Fruit fly (Drosophila melanogaster) whole organism, embryonic: Measurements from ENCODE around the gene CG2767.

Experiments used
- Aef1 ChIP-seq: fragments of 200-800 bp; sonication (Bioruptor generic); IDR thresholded peaks from 3 replicates; pipeline ENCODE4 v1.3.6; 2022; ENCODE audit warnings: missing biosample characterization, missing genetic modification characterization
- Atf6 ChIP-seq: fragments of 200-800 bp; sonication (Bioruptor generic); IDR thresholded peaks from 2 replicates; pipeline ENCODE4 v1.3.6; 2022; ENCODE audit warnings: missing biosample characterization, missing genetic modification characterization
- BEAF-32 ChIP-seq: fragments of 200-800 bp; sonication (Bioruptor generic); optimal IDR thresholded peaks from 3 replicates; lab custom pipeline; 2017; ENCODE audit warnings: missing biosample characterization, missing genetic modification characterization, mild to moderate bottlenecking, moderate library complexity, missing genetic modification reagents
- C15 ChIP-seq: fragments of 200-800 bp; sonication (Bioruptor generic); IDR thresholded peaks from 3 replicates; pipeline ENCODE4 v1.3.6; 2022; ENCODE audit warnings: missing biosample characterization, missing genetic modification characterization
- CG10267 ChIP-seq: fragments of 200-800 bp; sonication (Bioruptor generic); optimal IDR thresholded peaks from 2 replicates; lab custom pipeline; 2018; ENCODE audit warnings: missing biosample characterization, mild to moderate bottlenecking, missing genetic modification characterization, moderate library complexity
- CG13894 ChIP-seq: fragments of 200-800 bp; sonication (Bioruptor generic); optimal IDR thresholded peaks from 3 replicates; lab custom pipeline; 2018; ENCODE audit warnings: missing biosample characterization, mild to moderate bottlenecking, missing genetic modification characterization, moderate library complexity
- CG14014 ChIP-seq: fragments of 200-800 bp; sonication (Bioruptor generic); IDR thresholded peaks from 2 replicates; pipeline ENCODE4 v1.3.6; 2022; ENCODE audit warnings: missing biosample characterization, missing genetic modification characterization
- CG16779 ChIP-seq: fragments of 200-800 bp; sonication (Bioruptor generic); IDR thresholded peaks from 2 replicates; pipeline ENCODE4 v1.3.6; 2022; ENCODE audit warnings: missing biosample characterization, missing genetic modification characterization
- CG17829 ChIP-seq: fragments of 200-800 bp; optimal IDR thresholded peaks from 2 replicates; lab custom pipeline; 2019; ENCODE audit warnings: missing biosample characterization, mild to moderate bottlenecking, missing genetic modification characterization, moderate library complexity
- CG18262 ChIP-seq: fragments of 200-800 bp; optimal IDR thresholded peaks from 3 replicates; lab custom pipeline; 2019; ENCODE audit warnings: missing biosample characterization, mild to moderate bottlenecking, missing genetic modification characterization, moderate library complexity
- CG1832 ChIP-seq: fragments of 200-800 bp; sonication (Bioruptor generic); optimal IDR thresholded peaks from 2 replicates; lab custom pipeline; 2017; ENCODE audit warnings: missing biosample characterization, mild to moderate bottlenecking, missing genetic modification characterization, inconsistent platforms
- CG2116 ChIP-seq: fragments of 200-800 bp; sonication (Bioruptor generic); optimal IDR thresholded peaks from 3 replicates; lab custom pipeline; 2018; ENCODE audit warnings: missing biosample characterization, mild to moderate bottlenecking, missing genetic modification characterization
- CG30020 ChIP-seq: fragments of 200-800 bp; optimal IDR thresholded peaks from 2 replicates; lab custom pipeline; 2019; ENCODE audit warnings: missing biosample characterization, mild to moderate bottlenecking, missing genetic modification characterization, moderate library complexity
- CG31441 ChIP-seq: fragments of 200-800 bp; sonication (Bioruptor generic); IDR thresholded peaks from 2 replicates; pipeline ENCODE4 v1.3.6; 2022; ENCODE audit warnings: missing biosample characterization, missing genetic modification characterization
- CG32772 ChIP-seq: fragments of 200-800 bp; sonication (Bioruptor generic); IDR thresholded peaks from 2 replicates; pipeline ENCODE4 v1.3.6; 2022; ENCODE audit warnings: missing biosample characterization, missing genetic modification characterization
- CG33557 ChIP-seq: fragments of 200-800 bp; sonication (Bioruptor generic); optimal IDR thresholded peaks from 2 replicates; lab custom pipeline; 2019; ENCODE audit warnings: missing biosample characterization, mild to moderate bottlenecking, missing genetic modification characterization, moderate library complexity
- CG34224 ChIP-seq: fragments of 200-800 bp; sonication (Bioruptor generic); IDR thresholded peaks from 3 replicates; pipeline ENCODE4 v1.3.6; 2022; ENCODE audit warnings: missing biosample characterization, missing genetic modification characterization; ENCODE audit not compliant: partially characterized antibody
- CG34422 ChIP-seq: fragments of 200-800 bp; sonication (Bioruptor generic); IDR thresholded peaks from 3 replicates; pipeline ENCODE4 v1.3.6; 2022; ENCODE audit warnings: missing biosample characterization, missing genetic modification characterization
- CG3726 ChIP-seq: fragments of 200-800 bp; sonication (Bioruptor generic); IDR thresholded peaks from 3 replicates; pipeline ENCODE4, ENCODE4 v1.3.6; 2022; ENCODE audit warnings: missing biosample characterization, missing genetic modification characterization
- CG3847 ChIP-seq: fragments of 200-800 bp; sonication (Bioruptor generic); IDR thresholded peaks from 2 replicates; pipeline ENCODE4 v1.3.6; 2022; ENCODE audit warnings: missing biosample characterization, missing genetic modification characterization
- CG6791 ChIP-seq: fragments of 200-800 bp; sonication (Bioruptor generic); IDR thresholded peaks from 3 replicates; pipeline ENCODE4 v1.3.6; 2022; ENCODE audit warnings: missing biosample characterization, missing genetic modification characterization; ENCODE audit not compliant: partially characterized antibody
- CG9876 ChIP-seq: fragments of 200-800 bp; sonication (Bioruptor generic); optimal IDR thresholded peaks from 2 replicates; lab custom pipeline; 2016; ENCODE audit warnings: missing biosample characterization, missing genetic modification characterization
- CkIIα-i1 ChIP-seq: fragments of 200-800 bp; sonication (Bioruptor generic); IDR thresholded peaks from 2 replicates; pipeline ENCODE4 v1.3.6; 2022; ENCODE audit warnings: missing biosample characterization, missing genetic modification characterization
- CoRest ChIP-seq: fragments of 200-800 bp; sonication (Bioruptor generic); optimal IDR thresholded peaks from 3 replicates; lab custom pipeline; 2018; ENCODE audit warnings: missing biosample characterization, mild to moderate bottlenecking, missing genetic modification characterization, moderate library complexity
- Dad ChIP-seq: fragments of 200-800 bp; sonication (Bioruptor generic); optimal IDR thresholded peaks from 3 replicates; lab custom pipeline; 2016; ENCODE audit warnings: missing biosample characterization, missing genetic modification characterization
- Fer1 ChIP-seq: fragments of 200-800 bp; sonication (Bioruptor generic); optimal IDR thresholded peaks from 2 replicates; lab custom pipeline; 2017; ENCODE audit warnings: missing biosample characterization, mild to moderate bottlenecking, missing genetic modification characterization
- H2.0 ChIP-seq: fragments of 200-800 bp; sonication (Bioruptor generic); IDR thresholded peaks from 2 replicates; pipeline ENCODE4 v1.3.6; 2022; ENCODE audit warnings: missing biosample characterization, missing genetic modification characterization
- HLH3B ChIP-seq: fragments of 200-800 bp; sonication (Bioruptor generic); IDR thresholded peaks from 2 replicates; pipeline ENCODE4 v1.3.6; 2022; ENCODE audit warnings: missing biosample characterization, missing genetic modification characterization
- Lpt ChIP-seq: fragments of >200 bp; optimal IDR thresholded peaks from 2 replicates; lab custom pipeline; 2018; ENCODE audit warnings: missing biosample characterization, missing genetic modification characterization
- Mad ChIP-seq: fragments of 200-800 bp; sonication (Bioruptor generic); optimal IDR thresholded peaks from 2 replicates; lab custom pipeline; 2016; ENCODE audit warnings: missing biosample characterization, missing genetic modification characterization
- NC2β ChIP-seq: fragments of 200-800 bp; sonication (Bioruptor generic); optimal IDR thresholded peaks from 2 replicates; lab custom pipeline; 2016; ENCODE audit warnings: missing biosample characterization, missing genetic modification characterization
- Side ChIP-seq: fragments of 200-800 bp; sonication (Bioruptor generic); optimal IDR thresholded peaks from 2 replicates; lab custom pipeline; 2016; ENCODE audit warnings: missing biosample characterization, missing genetic modification characterization
- Sox100B ChIP-seq: fragments of 200-800 bp; sonication (Bioruptor generic); optimal IDR thresholded peaks from 3 replicates; lab custom pipeline; 2018; ENCODE audit warnings: missing biosample characterization, mild to moderate bottlenecking, missing genetic modification characterization
- ac ChIP-seq: fragments of 200-800 bp; sonication (Bioruptor generic); optimal IDR thresholded peaks from 3 replicates; lab custom pipeline; 2017; ENCODE audit warnings: missing biosample characterization, mild to moderate bottlenecking, missing genetic modification characterization
- ara ChIP-seq: fragments of 200-800 bp; sonication (Bioruptor generic); IDR thresholded peaks from 2 replicates; pipeline ENCODE4 v1.3.6; 2022; ENCODE audit warnings: missing biosample characterization, missing genetic modification characterization
- cas ChIP-seq: fragments of 200-800 bp; sonication (Bioruptor generic); IDR thresholded peaks from 2 replicates; pipeline ENCODE4 v1.3.6; 2022; ENCODE audit warnings: missing biosample characterization, missing genetic modification characterization
- chm ChIP-seq: fragments of 200-800 bp; sonication (Bioruptor generic); IDR thresholded peaks from 2 replicates; pipeline ENCODE4 v1.3.6; 2022; ENCODE audit warnings: missing biosample characterization, missing genetic modification characterization
- corto ChIP-seq: fragments of 200-800 bp; sonication (Bioruptor generic); optimal IDR thresholded peaks from 2 replicates; lab custom pipeline; 2016; ENCODE audit warnings: missing biosample characterization, mild to moderate bottlenecking, missing genetic modification characterization, moderate library complexity
- crol ChIP-seq: fragments of 200-800 bp; sonication (Bioruptor generic); IDR thresholded peaks from 2 replicates; pipeline ENCODE4 v1.3.6; 2022; ENCODE audit warnings: missing biosample characterization, missing genetic modification characterization
- ems ChIP-seq: fragments of 200-800 bp; sonication (Bioruptor generic); optimal IDR thresholded peaks from 3 replicates; lab custom pipeline; 2016; ENCODE audit warnings: missing biosample characterization, missing genetic modification characterization
- fd102C ChIP-seq: fragments of 200-800 bp; sonication (Bioruptor generic); optimal IDR thresholded peaks from 2 replicates; lab custom pipeline; 2018; ENCODE audit warnings: missing biosample characterization, mild to moderate bottlenecking, missing genetic modification characterization, moderate library complexity
- fd3F ChIP-seq: fragments of 200-800 bp; sonication (Bioruptor generic); optimal IDR thresholded peaks from 2 replicates; lab custom pipeline; 2018; ENCODE audit warnings: missing biosample characterization, mild to moderate bottlenecking, missing genetic modification characterization, moderate library complexity
- fu2 ChIP-seq: fragments of 200-800 bp; sonication (Bioruptor generic); optimal IDR thresholded peaks from 2 replicates; lab custom pipeline; 2016; ENCODE audit warnings: missing biosample characterization, missing genetic modification characterization
- gem ChIP-seq: fragments of 200-800 bp; sonication (Bioruptor generic); optimal IDR thresholded peaks from 2 replicates; lab custom pipeline; 2019; ENCODE audit warnings: missing biosample characterization, mild to moderate bottlenecking, missing genetic modification characterization, moderate library complexity
- gt ChIP-seq: fragments of 200-800 bp; sonication (Bioruptor generic); IDR thresholded peaks from 2 replicates; pipeline ENCODE4 v1.3.6; 2022; ENCODE audit warnings: missing biosample characterization, missing genetic modification characterization
- insv ChIP-seq, 2 experiments: fragments of 200-800 bp; sonication (Bioruptor generic); optimal IDR thresholded peaks; 3 replicates each; lab custom pipeline; 2016 to 2018; ENCODE audit warnings: missing biosample characterization in 2 of 2, missing genetic modification characterization in 2 of 2
- nerfin-2 ChIP-seq: fragments of 200-800 bp; sonication (Bioruptor generic); IDR thresholded peaks from 2 replicates; pipeline ENCODE4 v1.3.6; 2022; ENCODE audit warnings: missing biosample characterization, missing genetic modification characterization; ENCODE audit not compliant: partially characterized antibody
- nom ChIP-seq: fragments of 200-800 bp; sonication (Bioruptor generic); optimal IDR thresholded peaks from 2 replicates; lab custom pipeline; 2017; ENCODE audit warnings: missing biosample characterization, missing genetic modification characterization, mild to moderate bottlenecking, moderate library complexity, missing genetic modification reagents
- otp ChIP-seq: fragments of 200-800 bp; sonication (Bioruptor generic); IDR thresholded peaks from 3 replicates; pipeline ENCODE4, ENCODE4 v1.3.6; 2022; ENCODE audit warnings: missing biosample characterization, missing genetic modification characterization
- pho ChIP-seq: fragments of 200-800 bp; sonication (Bioruptor generic); optimal IDR thresholded peaks from 2 replicates; lab custom pipeline; 2016; ENCODE audit warnings: missing biosample characterization, missing genetic modification characterization
- wor ChIP-seq: fragments of 200-800 bp; sonication (Bioruptor generic); IDR thresholded peaks from 2 replicates; pipeline ENCODE4 v1.3.6; 2022; ENCODE audit warnings: missing biosample characterization, missing genetic modification characterization

The CG2767 gene

DNA sequence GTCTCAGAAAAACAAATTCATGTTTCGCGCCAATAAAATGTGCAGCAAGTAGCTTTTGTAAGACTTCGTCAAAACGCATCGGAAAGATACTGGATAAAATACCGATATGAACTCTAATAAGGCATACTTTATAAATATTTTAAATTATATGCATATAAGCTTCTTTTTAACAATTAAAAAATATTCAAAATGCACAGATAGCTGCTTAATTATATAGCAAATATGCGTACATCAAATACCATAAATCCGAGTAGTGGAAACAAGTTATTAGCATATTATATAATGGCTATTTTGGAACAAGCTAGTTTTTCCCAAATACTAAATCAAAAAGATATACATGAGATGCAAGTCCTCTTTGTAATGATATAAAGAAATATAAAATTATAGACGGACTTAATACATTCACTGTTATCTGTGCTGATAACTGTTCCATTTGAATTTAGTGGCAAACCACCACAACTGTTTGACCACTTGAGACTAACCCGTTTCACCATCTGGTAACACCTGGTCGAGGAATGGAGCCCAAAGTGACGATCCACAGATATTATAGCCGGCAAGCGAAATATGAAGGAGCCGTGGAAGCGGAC is 8.3 kb downstream of the CG2767 start, which contains the start of gene PIG-H (continued):
- TF ChIP-seq fu2 (GFP tag; lab: Kevin White, UChicago) = no peak
- TF ChIP-seq nom (GFP tag; lab: Kevin White, UChicago) = no peak
- TF ChIP-seq CG13894 = no peak
- TF ChIP-seq CG16779 = no peak
- TF ChIP-seq Aef1 = no peak
- TF ChIP-seq Side (GFP tag; lab: Kevin White, UChicago) = no peak
- peak; percentile 43 for TF ChIP-seq CoRest (tag; lab: Kevin White, UChicago)
- TF ChIP-seq gt (GFP tag; lab: Robert Waterston, UW) = no peak
- no peak for TF ChIP-seq Atf6 (GFP tag; lab: Robert Waterston, UW)
- no peak for TF ChIP-seq ems (GFP tag; lab: Kevin White, UChicago)
- no peak for TF ChIP-seq H2.0 (GFP tag; lab: Robert Waterston, UW)
- peak; percentile 40; the same call in 1 of the 2 replicates for TF ChIP-seq CG31441 (GFP tag; lab: Robert Waterston, UW)
- TF ChIP-seq cas = no peak
- TF ChIP-seq BEAF-32 (GFP tag; lab: Kevin White, UChicago) = peak; percentile 35
- no peak for TF ChIP-seq Lpt (GFP tag; lab: Kevin White, UChicago)
- TF ChIP-seq gem (tag; lab: Kevin White, UChicago) = peak; percentile 53
- peak; percentile 24 for TF ChIP-seq CG2116
- no peak for TF ChIP-seq CG1832 (GFP tag; lab: Kevin White, UChicago)
- TF ChIP-seq Fer1 (GFP tag; lab: Kevin White, UChicago) = no peak
- TF ChIP-seq CG30020 = peak; percentile 83
- no peak for TF ChIP-seq CG14014 (GFP tag; lab: Robert Waterston, UW)
- no peak for TF ChIP-seq pho
- TF ChIP-seq fd3F (GFP tag; lab: Kevin White, UChicago) = no peak
- no peak for TF ChIP-seq CG6791 (GFP tag; lab: Robert Waterston, UW)
- no peak for TF ChIP-seq CG34422 (GFP tag; lab: Robert Waterston, UW)
- TF ChIP-seq C15 = no peak
- no peak for TF ChIP-seq Sox100B (GFP tag; lab: Kevin White, UChicago)
- TF ChIP-seq HLH3B = no peak
- 0 out of 2 replicates have a peak, but pooled peaks have one; percentile 33 for TF ChIP-seq CG3847 (GFP tag; lab: Robert Waterston, UW)
- no peak for TF ChIP-seq otp (GFP tag; lab: Robert Waterston, UW)
- no peak for TF ChIP-seq wor (GFP tag; lab: Robert Waterston, UW)
- no peak for TF ChIP-seq CG9876
- TF ChIP-seq insv (GFP tag; optimal IDR thresholded peaks at IDR 0.05; lab: Kevin White, UChicago) = no peak
- TF ChIP-seq CG17829 = peak; percentile 32
- TF ChIP-seq corto (GFP tag; lab: Kevin White, UChicago) = no peak
- TF ChIP-seq CG33557 = no peak
- TF ChIP-seq chm (GFP tag; lab: Robert Waterston, UW) = no peak
- TF ChIP-seq CG3726 (GFP tag; lab: Robert Waterston, UW) = no peak
- no peak for TF ChIP-seq crol (GFP tag; lab: Robert Waterston, UW)
- no peak for TF ChIP-seq CG32772 (GFP tag; lab: Robert Waterston, UW)
- TF ChIP-seq ac (GFP tag; lab: Kevin White, UChicago) = no peak
- TF ChIP-seq Dad (GFP tag; lab: Kevin White, UChicago) = no peak
- no peak for TF ChIP-seq Mad (GFP tag; lab: Kevin White, UChicago)
- TF ChIP-seq CG18262 (tag; lab: Kevin White, UChicago) = peak; percentile 7
- no peak for TF ChIP-seq CG34224 (GFP tag; lab: Robert Waterston, UW)
- no peak for TF ChIP-seq ara (GFP tag; lab: Robert Waterston, UW)
- no peak for TF ChIP-seq nerfin-2 (GFP tag; lab: Robert Waterston, UW)
- no peak for TF ChIP-seq NC2β (GFP tag; lab: Kevin White, UChicago)
- TF ChIP-seq fd102C = no peak
- peak; percentile 19 for TF ChIP-seq CG10267 (tag; lab: Kevin White, UChicago)
- TF ChIP-seq CkIIα-i1 (GFP tag; lab: Robert Waterston, UW) = no peak
